Worm (Caenorhabditis elegans) whole organism, mixed stage, embryonic: ENCODE measurements around the gene trim-21.

Experiments used
- ces-1 ChIP-seq: fragments of 150-350 bp; optimal IDR thresholded peaks from 2 replicates; lab custom pipeline; 2014; ENCODE audit warnings: missing biosample characterization, missing genetic modification reagents, missing genetic modification characterization
- elt-1 ChIP-seq: sonication (generic microtip); optimal IDR thresholded peaks from 2 replicates; lab custom pipeline; 2017; ENCODE audit warnings: missing genetic modification characterization, mild to moderate bottlenecking, missing compliant biosample characterization, antibody characterized with exemption, moderate library complexity, borderline replicate concordance; ENCODE audit not compliant: insufficient read depth
- flh-1 ChIP-seq: fragments of 200-800 bp; sonication (Bioruptor generic); optimal IDR thresholded peaks from 2 replicates; lab custom pipeline; 2018; ENCODE audit warnings: mild to moderate bottlenecking, missing genetic modification characterization, moderate library complexity, missing compliant biosample characterization
- lin-32 ChIP-seq: fragments of 200-800 bp; sonication (Bioruptor generic); optimal IDR thresholded peaks from 2 replicates; lab custom pipeline; 2018; ENCODE audit warnings: mild to moderate bottlenecking, missing genetic modification characterization, missing compliant biosample characterization
- lsy-2 ChIP-seq: fragments of 150-350 bp; optimal IDR thresholded peaks from 2 replicates; lab custom pipeline; 2014; ENCODE audit warnings: missing biosample characterization, missing genetic modification characterization
- nhr-28 ChIP-seq: fragments of 150-350 bp; optimal IDR thresholded peaks from 2 replicates; lab custom pipeline; 2014; ENCODE audit warnings: missing biosample characterization, missing genetic modification characterization
- nhr-76 ChIP-seq: sonication (generic microtip); optimal IDR thresholded peaks from 2 replicates; lab custom pipeline; 2017; ENCODE audit warnings: missing biosample characterization, missing genetic modification characterization
- snpc-4 ChIP-seq: fragments of 150-350 bp; optimal IDR thresholded peaks from 2 replicates; lab custom pipeline; 2014; ENCODE audit warnings: missing biosample characterization, missing genetic modification characterization
- unc-62 ChIP-seq: fragments of 150-350 bp; optimal IDR thresholded peaks from 2 replicates; lab custom pipeline; 2014; ENCODE audit warnings: missing biosample characterization, missing genetic modification reagents, missing genetic modification characterization

DNA sequence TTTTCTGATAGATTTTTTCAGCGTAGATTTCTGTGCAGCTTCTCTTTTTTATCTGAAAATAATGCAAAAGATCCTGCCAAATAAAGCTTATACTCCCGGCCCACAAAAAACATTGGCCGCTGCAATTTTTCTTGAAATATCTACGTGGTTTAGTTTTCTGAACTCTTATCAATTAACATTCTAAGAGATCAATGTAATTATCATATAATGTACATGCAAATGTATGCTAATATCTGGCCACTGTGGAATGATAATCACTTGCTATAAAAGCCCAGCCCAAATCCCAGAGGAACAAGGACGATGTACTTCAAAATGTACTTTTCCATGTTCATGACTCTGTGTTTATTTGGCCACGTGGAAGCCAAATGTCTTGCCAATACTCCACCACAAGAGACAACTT lies 41.8 kb upstream of the trim-21 start, which contains the start of gene F43C11.2:
- no peak for TF ChIP-seq ces-1
- TF ChIP-seq nhr-76: no peak
- TF ChIP-seq nhr-28 (tag; lab: Kevin White, UChicago): no peak
- TF ChIP-seq snpc-4: no peak
- no peak for TF ChIP-seq unc-62
- no peak for TF ChIP-seq lsy-2
- no peak for TF ChIP-seq flh-1
- TF ChIP-seq elt-1 (tag; lab: Kevin White, UChicago): no peak
- TF ChIP-seq lin-32 (GFP tag; lab: Kevin White, UChicago): no peak
